Fruit fly (Drosophila melanogaster): ENCODE data around the gene CG7560.
A peak's percentile ranks its signal among the peaks of the same experiment; 100 is the strongest.

The CG7560 gene

DNA sequence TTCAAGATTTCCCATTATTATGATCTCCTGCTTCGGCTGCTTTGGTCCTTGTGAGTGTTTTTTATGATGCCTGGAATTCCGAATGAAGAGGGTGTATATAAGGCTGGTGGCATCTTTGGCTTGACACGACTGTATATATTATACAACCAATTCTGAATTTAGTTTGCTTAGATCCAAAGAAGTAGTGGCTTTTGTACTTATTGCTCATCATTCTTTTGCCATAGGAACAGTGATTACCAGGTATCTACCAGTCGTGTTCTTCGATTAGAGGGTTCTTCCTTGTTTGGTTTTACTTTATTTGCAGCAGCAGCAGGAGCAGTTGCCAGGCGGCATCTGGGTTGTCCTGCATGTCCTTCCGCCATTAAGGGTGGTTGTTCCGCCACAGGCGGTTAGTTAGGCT, 21.4 kb upstream of the CG7560 start (continued):
- TF ChIP-seq hb (GFP tag; IDR thresholded peaks at IDR 0.05; ENCODE audit: partially characterized antibody), result no peak
- no peak for TF ChIP-seq CG10543 (GFP tag; optimal IDR thresholded peaks at IDR 0.05)
- peak; percentile 58 for TF ChIP-seq CG10209 (GFP tag; optimal IDR thresholded peaks at IDR 0.05)
- peak; percentile 17; the same call in 1 of the 3 replicates for TF ChIP-seq so (GFP tag; IDR thresholded peaks at IDR 0.05)
- TF ChIP-seq oc (tag; optimal IDR thresholded peaks at IDR 0.05), result no peak
- no peak for TF ChIP-seq ftz-f1 (GFP tag; optimal IDR thresholded peaks at IDR 0.05)
- TF ChIP-seq Med (GFP tag), result peak; percentile 91
- no peak for TF ChIP-seq MTF-1 (GFP tag; optimal IDR thresholded peaks at IDR 0.05; ENCODE audit: borderline replicate concordance)
- TF ChIP-seq abd-A (tag; optimal IDR thresholded peaks at IDR 0.05), result no peak
- TF ChIP-seq Jarid2 (GFP tag; optimal IDR thresholded peaks at IDR 0.05), result no peak
- TF ChIP-seq Ets97D (GFP tag; optimal IDR thresholded peaks at IDR 0.05), result no peak
- TF ChIP-seq CG11247 (GFP tag; IDR thresholded peaks at IDR 0.05), result 0 out of 2 replicates have a peak, but pooled peaks have one; percentile 9
- no peak for TF ChIP-seq Opbp (GFP tag; IDR thresholded peaks at IDR 0.05; ENCODE audit: partially characterized antibody)
- peak; percentile 57 for TF ChIP-seq HLH3B (GFP tag; IDR thresholded peaks at IDR 0.05)
- no peak for TF ChIP-seq CG31365 (tag; optimal IDR thresholded peaks at IDR 0.05)
- no peak for TF ChIP-seq CG3838 (GFP tag; optimal IDR thresholded peaks at IDR 0.05)
- no peak for TF ChIP-seq CG8290 (GFP tag; optimal IDR thresholded peaks at IDR 0.05)
- peak in 1 of 2 experiments; percentile 69 for TF ChIP-seq CG8290 (tag; optimal IDR thresholded peaks at IDR 0.05)
- TF ChIP-seq trh (GFP tag; optimal IDR thresholded peaks at IDR 0.05), result no peak
- TF ChIP-seq her (GFP tag; optimal IDR thresholded peaks at IDR 0.05), result no peak
- TF ChIP-seq Vsx1 (GFP tag; optimal IDR thresholded peaks at IDR 0.05), result no peak
- TF ChIP-seq CG16815 (GFP tag; optimal IDR thresholded peaks at IDR 0.05), result peak; percentile 42
- TF ChIP-seq CG11504 (tag; optimal IDR thresholded peaks at IDR 0.05), result peak; percentile 68
- no peak for TF ChIP-seq stwl (tag; optimal IDR thresholded peaks at IDR 0.05)
- TF ChIP-seq CG31441 (GFP tag; IDR thresholded peaks at IDR 0.05), result peak; percentile 56; the same call in 1 of the 2 replicates
- no peak for TF ChIP-seq sc (optimal IDR thresholded peaks at IDR 0.05)
- TF ChIP-seq sc (GFP tag; optimal IDR thresholded peaks at IDR 0.05), result peak; percentile 40
- peak; percentile 53; the same call in 1 of the 2 replicates for TF ChIP-seq CG32532 (GFP tag; IDR thresholded peaks at IDR 0.05)
- TF ChIP-seq Drgx (GFP tag; IDR thresholded peaks at IDR 0.05), result no peak
- peak; percentile 48; the same call in 1 of the 2 replicates for TF ChIP-seq wor (GFP tag; IDR thresholded peaks at IDR 0.05)
- peak; percentile 57 for TF ChIP-seq Hsf (GFP tag; optimal IDR thresholded peaks at IDR 0.05)
- TF ChIP-seq CG15011 (GFP tag; optimal IDR thresholded peaks at IDR 0.05), result no peak
- peak; percentile 18 for TF ChIP-seq CG14710 (tag; optimal IDR thresholded peaks at IDR 0.05)
- peak; percentile 51 for TF ChIP-seq dmrt11E (tag; optimal IDR thresholded peaks at IDR 0.05)
- no peak for TF ChIP-seq CG1024 (GFP tag; IDR thresholded peaks at IDR 0.05)
- no peak for TF ChIP-seq CG7271 (tag; optimal IDR thresholded peaks at IDR 0.05)
- TF ChIP-seq Mad (GFP tag; optimal IDR thresholded peaks at IDR 0.05), result peak; percentile 55
- peak; percentile 22 for TF ChIP-seq CG9876 (GFP tag; optimal IDR thresholded peaks at IDR 0.05)
- peak; percentile 67 for TF ChIP-seq pnt (GFP tag; optimal IDR thresholded peaks at IDR 0.05)
- TF ChIP-seq sima (GFP tag; optimal IDR thresholded peaks at IDR 0.05), result no peak
- peak; percentile 46 for TF ChIP-seq tio (GFP tag; optimal IDR thresholded peaks at IDR 0.05)
- TF ChIP-seq CG16779 (GFP tag; IDR thresholded peaks at IDR 0.05), result no peak
- TF ChIP-seq CG12236 (GFP tag; optimal IDR thresholded peaks at IDR 0.05), result peak; percentile 16
- peak; percentile 51 for TF ChIP-seq CG4820 (GFP tag; optimal IDR thresholded peaks at IDR 0.05)
- peak; percentile 69 for TF ChIP-seq CG6689 (GFP tag; IDR thresholded peaks at IDR 0.05)
- TF ChIP-seq lbe (GFP tag; optimal IDR thresholded peaks at IDR 0.05), result no peak
- TF ChIP-seq CG10274 (GFP tag; optimal IDR thresholded peaks at IDR 0.05), result no peak
- peak; percentile 20 for TF ChIP-seq CG3163 (GFP tag; optimal IDR thresholded peaks at IDR 0.05)
- TF ChIP-seq NK7.1 (GFP tag; optimal IDR thresholded peaks at IDR 0.05), result peak; percentile 18
- TF ChIP-seq CG4360 (GFP tag; IDR thresholded peaks at IDR 0.05), result no peak
- TF ChIP-seq CG17186 (GFP tag; optimal IDR thresholded peaks at IDR 0.05), result peak; percentile 4
- TF ChIP-seq eyg (GFP tag; optimal IDR thresholded peaks at IDR 0.05), result peak; percentile 56
